Fruit fly (Drosophila melanogaster): ENCODE data around the gene CG9330.

CG9330 gene

DNA sequence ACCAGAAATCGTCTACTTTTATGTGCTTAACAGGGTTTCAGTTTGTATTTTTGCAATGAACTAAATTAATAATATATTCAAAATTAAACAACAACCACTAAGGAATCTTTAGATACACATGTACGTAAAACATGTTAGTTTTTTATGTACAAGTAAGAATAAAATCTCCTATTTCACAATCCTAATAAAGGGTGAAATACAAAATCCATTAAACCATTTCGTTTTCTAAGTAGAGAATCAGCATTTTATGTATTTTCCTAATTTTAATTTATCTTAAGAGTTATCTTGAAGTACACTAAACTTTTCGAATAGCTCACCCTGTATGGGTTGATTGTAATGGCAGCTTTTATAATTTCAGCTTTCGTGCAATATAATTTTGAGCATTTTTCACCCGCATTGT, 24.3 kb upstream of the CG9330 start:
- TF ChIP-seq dimm (GFP tag; IDR thresholded peaks at IDR 0.05) (no peak), org-1 (GFP tag; optimal IDR thresholded peaks at IDR 0.05) (peak; percentile 13), lbe (GFP tag; optimal IDR thresholded peaks at IDR 0.05) (peak; percentile 27), Ets97D (GFP tag; optimal IDR thresholded peaks at IDR 0.05) (no peak), Dip2 (GFP tag; IDR thresholded peaks at IDR 0.05) (no peak), CG17359 (tag; optimal IDR thresholded peaks at IDR 0.05) (peak; percentile 52), CG32532 (GFP tag; IDR thresholded peaks at IDR 0.05) (0 out of 2 replicates have a peak, but pooled peaks have one; percentile 28), dmrt99B (tag; optimal IDR thresholded peaks at IDR 0.05) (peak; percentile 51), CG15011 (GFP tag; optimal IDR thresholded peaks at IDR 0.05) (peak; percentile 42), CG12391 (tag; optimal IDR thresholded peaks at IDR 0.05) (peak; percentile 22), phol (tag; optimal IDR thresholded peaks at IDR 0.05) (peak; percentile 19), Med (GFP tag) (peak; percentile 18), klu (GFP tag; IDR thresholded peaks at IDR 0.05) (no peak), slbo (GFP tag; IDR thresholded peaks at IDR 0.05) (peak; percentile 23), CG10543 (GFP tag; optimal IDR thresholded peaks at IDR 0.05) (no peak), Meics (GFP tag; optimal IDR thresholded peaks at IDR 0.05) (peak; percentile 68), gro (GFP tag; optimal IDR thresholded peaks at IDR 0.05) (peak; percentile 6), scrt (GFP tag; optimal IDR thresholded peaks at IDR 0.05) (peak; percentile 33), CG7987 (GFP tag; optimal IDR thresholded peaks at IDR 0.05) (no peak), unpg (GFP tag; optimal IDR thresholded peaks at IDR 0.05) (peak; percentile 54), grau (tag; optimal IDR thresholded peaks at IDR 0.05) (peak; percentile 61), fu2 (GFP tag; optimal IDR thresholded peaks at IDR 0.05) (peak; percentile 1), CG13296 (GFP tag; optimal IDR thresholded peaks at IDR 0.05) (peak; percentile 21), CG6813 (GFP tag; optimal IDR thresholded peaks at IDR 0.05) (no peak), CG14710 (tag; optimal IDR thresholded peaks at IDR 0.05) (no peak), CG3726 (GFP tag; IDR thresholded peaks at IDR 0.05) (no peak), CG2875 (GFP tag; optimal IDR thresholded peaks at IDR 0.05) (no peak), D19A (tag; optimal IDR thresholded peaks at IDR 0.05) (no peak), CG30403 (GFP tag; optimal IDR thresholded peaks at IDR 0.05) (peak; percentile 66), Dip3 (GFP tag; optimal IDR thresholded peaks at IDR 0.05) (peak; percentile 32), Doc3 (GFP tag; IDR thresholded peaks at IDR 0.05; ENCODE audit: partially characterized antibody) (no peak), BtbVII (GFP tag; optimal IDR thresholded peaks at IDR 0.05) (peak; percentile 10), CG2712 (tag; optimal IDR thresholded peaks at IDR 0.05) (peak; percentile 45), CG11504 (tag; optimal IDR thresholded peaks at IDR 0.05) (peak; percentile 60), CG5180 (GFP tag; optimal IDR thresholded peaks at IDR 0.05) (no peak), CG2678 (tag; optimal IDR thresholded peaks at IDR 0.05) (peak; percentile 74), CG7556 (GFP tag; optimal IDR thresholded peaks at IDR 0.05) (peak; percentile 39), CG18262 (tag; optimal IDR thresholded peaks at IDR 0.05) (peak; percentile 32), lab (GFP tag; optimal IDR thresholded peaks at IDR 0.05) (peak; percentile 62), CG12155 (GFP tag; optimal IDR thresholded peaks at IDR 0.05) (peak; percentile 37), CG7357 (GFP tag; IDR thresholded peaks at IDR 0.05) (no peak), tin (GFP tag; optimal IDR thresholded peaks at IDR 0.05) (no peak), Dbx (GFP tag; IDR thresholded peaks at IDR 0.05) (no peak), HLHmδ (GFP tag; optimal IDR thresholded peaks at IDR 0.05) (no peak), CG11456 (GFP tag; IDR thresholded peaks at IDR 0.05) (no peak), CG10267 (tag; optimal IDR thresholded peaks at IDR 0.05) (peak; percentile 0), Camta (GFP tag; optimal IDR thresholded peaks at IDR 0.05) (no peak), CG13123 (GFP tag; optimal IDR thresholded peaks at IDR 0.05) (no peak), sqz (GFP tag; optimal IDR thresholded peaks at IDR 0.05) (peak; percentile 6), vvl (GFP tag; IDR thresholded peaks at IDR 0.05) (no peak), Oli (tag; optimal IDR thresholded peaks at IDR 0.05) (peak; percentile 26)
